Worm (Caenorhabditis elegans): ENCODE results near the gene Y116A8C.30.

ce11 chrIV:17109436-17109835, 5.9 kb upstream of the Y116A8C.30 start:
- TF ChIP-seq fkh-10 (GFP tag; optimal IDR thresholded peaks at IDR 0.05): no peak
- TF ChIP-seq ceh-6 (GFP tag; optimal IDR thresholded peaks at IDR 0.05): no peak
- TF ChIP-seq unc-55 (GFP tag; optimal IDR thresholded peaks at IDR 0.05): no peak
- TF ChIP-seq ets-4 (tag; optimal IDR thresholded peaks at IDR 0.05): no peak
- no peak for TF ChIP-seq hlh-6 (tag; optimal IDR thresholded peaks at IDR 0.05)

All from whole organism, late embryonic.